Fruit fly (Drosophila melanogaster) whole organism, embryonic: ENCODE results near the gene Fum1.

Source experiments
- Adf1 ChIP-seq: fragments of 200-800 bp; sonication (Bioruptor generic); IDR thresholded peaks from 2 replicates; pipeline ENCODE4 v1.3.6; 2022; ENCODE audit warnings: missing biosample characterization, missing genetic modification characterization
- Blimp-1 ChIP-seq: fragments of 200-800 bp; sonication (Bioruptor generic); optimal IDR thresholded peaks from 3 replicates; lab custom pipeline; 2018; ENCODE audit warnings: missing biosample characterization, missing genetic modification characterization, mild to moderate bottlenecking, moderate library complexity, missing genetic modification reagents
- CG10654 ChIP-seq: fragments of 200-800 bp; sonication (Bioruptor generic); optimal IDR thresholded peaks from 2 replicates; lab custom pipeline; 2016; ENCODE audit warnings: missing biosample characterization, missing genetic modification characterization
- CG12071 ChIP-seq: fragments of 200-800 bp; sonication (Bioruptor generic); optimal IDR thresholded peaks from 3 replicates; lab custom pipeline; 2018; ENCODE audit warnings: missing biosample characterization, mild to moderate bottlenecking, missing genetic modification characterization
- CG13624 ChIP-seq: fragments of 200-800 bp; sonication (Bioruptor generic); optimal IDR thresholded peaks from 2 replicates; lab custom pipeline; 2016; ENCODE audit warnings: missing biosample characterization, missing genetic modification characterization
- CG17829 ChIP-seq: fragments of 200-800 bp; optimal IDR thresholded peaks from 2 replicates; lab custom pipeline; 2019; ENCODE audit warnings: missing biosample characterization, mild to moderate bottlenecking, missing genetic modification characterization, moderate library complexity
- CG1832 ChIP-seq: fragments of 200-800 bp; sonication (Bioruptor generic); optimal IDR thresholded peaks from 2 replicates; lab custom pipeline; 2017; ENCODE audit warnings: missing biosample characterization, mild to moderate bottlenecking, missing genetic modification characterization, inconsistent platforms
- CG30431 ChIP-seq: fragments of 200-800 bp; sonication (Bioruptor generic); optimal IDR thresholded peaks from 2 replicates; lab custom pipeline; 2017; ENCODE audit warnings: missing biosample characterization, missing genetic modification characterization
- CG32767 ChIP-seq: fragments of 200-800 bp; sonication (Bioruptor generic); IDR thresholded peaks from 2 replicates; pipeline ENCODE4 v1.3.6; 2022; ENCODE audit warnings: missing biosample characterization, missing genetic modification characterization
- CG3281 ChIP-seq: fragments of 200-800 bp; sonication (Bioruptor generic); optimal IDR thresholded peaks from 3 replicates; lab custom pipeline; 2017; ENCODE audit warnings: missing biosample characterization, mild to moderate bottlenecking, missing genetic modification characterization
- CG3995 ChIP-seq: fragments of 200-800 bp; sonication (Bioruptor generic); optimal IDR thresholded peaks from 3 replicates; lab custom pipeline; 2016; ENCODE audit warnings: missing biosample characterization, missing genetic modification characterization
- CG4360 ChIP-seq: fragments of 200-800 bp; sonication (Bioruptor generic); IDR thresholded peaks from 2 replicates; pipeline ENCODE4 v1.3.6; 2022; ENCODE audit warnings: missing biosample characterization, missing genetic modification characterization
- CG4424 ChIP-seq: fragments of 200-800 bp; sonication (Bioruptor generic); optimal IDR thresholded peaks from 3 replicates; lab custom pipeline; 2016; ENCODE audit warnings: missing biosample characterization, missing genetic modification characterization
- CG5245 ChIP-seq: fragments of 200-800 bp; sonication (Bioruptor generic); optimal IDR thresholded peaks from 3 replicates; lab custom pipeline; 2016; ENCODE audit warnings: missing biosample characterization, missing genetic modification characterization
- CG6272 ChIP-seq: fragments of 200-800 bp; sonication (Bioruptor generic); IDR thresholded peaks from 2 replicates; pipeline ENCODE4 v1.3.6; 2022; ENCODE audit warnings: missing biosample characterization, missing genetic modification characterization
- CG6689 ChIP-seq: fragments of 200-800 bp; sonication (Bioruptor generic); IDR thresholded peaks from 2 replicates; pipeline ENCODE4 v1.3.6; 2022; ENCODE audit warnings: missing biosample characterization, missing genetic modification characterization
- CG9727 ChIP-seq: fragments of 200-800 bp; sonication (Bioruptor generic); optimal IDR thresholded peaks from 3 replicates; lab custom pipeline; 2017; ENCODE audit warnings: missing biosample characterization, mild to moderate bottlenecking, missing genetic modification characterization
- CG9817 ChIP-seq: fragments of 200-800 bp; sonication (Bioruptor generic); optimal IDR thresholded peaks from 2 replicates; lab custom pipeline; 2018; ENCODE audit warnings: missing biosample characterization, mild to moderate bottlenecking, missing genetic modification characterization, moderate library complexity
- CG9876 ChIP-seq: fragments of 200-800 bp; sonication (Bioruptor generic); optimal IDR thresholded peaks from 2 replicates; lab custom pipeline; 2016; ENCODE audit warnings: missing biosample characterization, missing genetic modification characterization
- CG9932 ChIP-seq: fragments of 200-800 bp; sonication (Bioruptor generic); IDR thresholded peaks from 2 replicates; pipeline ENCODE4 v1.3.6; 2022; ENCODE audit warnings: missing biosample characterization, missing genetic modification characterization
- Chrac-16 ChIP-seq: fragments of 200-800 bp; sonication (Bioruptor generic); optimal IDR thresholded peaks from 3 replicates; lab custom pipeline; 2016; ENCODE audit warnings: missing biosample characterization, missing genetic modification characterization
- Deaf1 ChIP-seq: fragments of 200-800 bp; optimal IDR thresholded peaks from 3 replicates; lab custom pipeline; 2019; ENCODE audit warnings: missing biosample characterization, mild to moderate bottlenecking, missing genetic modification characterization, moderate library complexity
- Dll ChIP-seq: fragments of 200-800 bp; sonication (Bioruptor generic); IDR thresholded peaks from 4 replicates; pipeline ENCODE4 v1.3.6; 2022; ENCODE audit warnings: missing biosample characterization, missing genetic modification characterization; ENCODE audit not compliant: partially characterized antibody
- Elba2 ChIP-seq: fragments of 200-800 bp; sonication (Bioruptor generic); optimal IDR thresholded peaks from 3 replicates; lab custom pipeline; 2016; ENCODE audit warnings: missing biosample characterization, missing genetic modification characterization
- Hmr ChIP-seq: fragments of 200-800 bp; sonication (Bioruptor generic); optimal IDR thresholded peaks from 3 replicates; lab custom pipeline; 2017; ENCODE audit warnings: mild to moderate bottlenecking, missing biosample characterization, missing genetic modification reagents, missing genetic modification characterization
- Hr78 ChIP-seq, 2 experiments: fragments of 200-800 bp in 1 of 2; fragments of >200 bp in 1 of 2; sonication (Bioruptor generic) in 1 of 2; optimal IDR thresholded peaks; 2 replicates each; lab custom pipeline; 2017 to 2019; ENCODE audit warnings: missing biosample characterization in 2 of 2, missing genetic modification characterization in 2 of 2, mild to moderate bottlenecking in 1 of 2, moderate library complexity in 1 of 2
- MTF-1 ChIP-seq: fragments of 200-800 bp; sonication (Bioruptor generic); optimal IDR thresholded peaks from 2 replicates; lab custom pipeline; 2018; ENCODE audit warnings: missing biosample characterization, mild to moderate bottlenecking, missing genetic modification characterization, borderline replicate concordance
- NFAT ChIP-seq: fragments of 200-800 bp; sonication (Bioruptor generic); IDR thresholded peaks from 2 replicates; pipeline ENCODE4 v1.3.6; 2022; ENCODE audit warnings: missing biosample characterization, missing genetic modification characterization
- NK7.1 ChIP-seq: fragments of 200-800 bp; sonication (Bioruptor generic); optimal IDR thresholded peaks from 3 replicates; lab custom pipeline; 2016; ENCODE audit warnings: missing biosample characterization, missing genetic modification characterization
- Nf-YB ChIP-seq: fragments of 200-800 bp; sonication (Bioruptor generic); optimal IDR thresholded peaks from 3 replicates; lab custom pipeline; 2019; ENCODE audit warnings: missing biosample characterization, mild to moderate bottlenecking, missing genetic modification characterization, moderate library complexity
- Optix ChIP-seq: fragments of 200-800 bp; sonication (Bioruptor generic); IDR thresholded peaks from 3 replicates; pipeline ENCODE4 v1.3.6; 2022; ENCODE audit warnings: missing biosample characterization, missing genetic modification characterization
- cad ChIP-seq: fragments of >200 bp; optimal IDR thresholded peaks from 2 replicates; lab custom pipeline; 2017; ENCODE audit warnings: missing biosample characterization, missing genetic modification characterization
- cas ChIP-seq: fragments of 200-800 bp; sonication (Bioruptor generic); IDR thresholded peaks from 2 replicates; pipeline ENCODE4 v1.3.6; 2022; ENCODE audit warnings: missing biosample characterization, missing genetic modification characterization
- chm ChIP-seq: fragments of 200-800 bp; sonication (Bioruptor generic); IDR thresholded peaks from 2 replicates; pipeline ENCODE4 v1.3.6; 2022; ENCODE audit warnings: missing biosample characterization, missing genetic modification characterization
- eyg ChIP-seq: fragments of 200-800 bp; sonication (Bioruptor generic); optimal IDR thresholded peaks from 3 replicates; lab custom pipeline; 2016; ENCODE audit warnings: missing biosample characterization, missing genetic modification characterization
- fd64A ChIP-seq: fragments of 200-800 bp; sonication (Bioruptor generic); optimal IDR thresholded peaks from 3 replicates; lab custom pipeline; 2018; ENCODE audit warnings: missing biosample characterization, mild to moderate bottlenecking, missing genetic modification characterization
- grn ChIP-seq: fragments of 200-800 bp; sonication (Bioruptor generic); optimal IDR thresholded peaks from 3 replicates; lab custom pipeline; 2017; ENCODE audit warnings: missing biosample characterization, missing genetic modification characterization
- hth ChIP-seq: fragments of >200 bp; optimal IDR thresholded peaks from 2 replicates; lab custom pipeline; 2017; ENCODE audit warnings: inconsistent platforms
- jing ChIP-seq: fragments of 200-800 bp; sonication (Bioruptor generic); optimal IDR thresholded peaks from 2 replicates; lab custom pipeline; 2018; ENCODE audit warnings: missing biosample characterization, mild to moderate bottlenecking, missing genetic modification characterization
- kay ChIP-seq: fragments of 200-800 bp; sonication (Bioruptor generic); optimal IDR thresholded peaks from 2 replicates; lab custom pipeline; 2016; ENCODE audit warnings: missing biosample characterization, missing genetic modification characterization
- kni ChIP-seq: fragments of 200-800 bp; sonication (Bioruptor generic); optimal IDR thresholded peaks from 3 replicates; lab custom pipeline; 2017; ENCODE audit warnings: mild to moderate bottlenecking, missing biosample characterization, missing genetic modification reagents, missing genetic modification characterization
- lola ChIP-seq, 3 experiments: fragments of >200 bp in 2 of 3; fragments of 200-800 bp in 1 of 3; sonication (Bioruptor generic) in 1 of 3; optimal IDR thresholded peaks; 2 replicates each; lab custom pipeline; 2017 to 2019; ENCODE audit warnings: missing biosample characterization in 3 of 3, missing genetic modification characterization in 3 of 3, mild to moderate bottlenecking in 1 of 3, moderate library complexity in 1 of 3
- luna ChIP-seq: fragments of 200-800 bp; sonication (Bioruptor generic); optimal IDR thresholded peaks from 2 replicates; lab custom pipeline; 2016; ENCODE audit warnings: missing biosample characterization, missing genetic modification characterization
- maf-S ChIP-seq: fragments of 200-800 bp; sonication (Bioruptor generic); optimal IDR thresholded peaks from 2 replicates; lab custom pipeline; 2016; ENCODE audit warnings: missing biosample characterization, missing genetic modification characterization
- ranshi ChIP-seq: fragments of 200-800 bp; sonication (Bioruptor generic); IDR thresholded peaks from 2 replicates; pipeline ENCODE4 v1.3.6; 2022; ENCODE audit warnings: missing biosample characterization, missing genetic modification characterization
- stc ChIP-seq: fragments of 200-800 bp; sonication (Bioruptor generic); IDR thresholded peaks from 2 replicates; pipeline ENCODE4 v1.3.6; 2022; ENCODE audit warnings: missing biosample characterization, missing genetic modification characterization
- sug ChIP-seq: fragments of 200-800 bp; optimal IDR thresholded peaks from 2 replicates; lab custom pipeline; 2019; ENCODE audit warnings: missing biosample characterization, mild to moderate bottlenecking, missing genetic modification characterization, moderate library complexity
- tgo ChIP-seq: fragments of 200-800 bp; sonication (Bioruptor generic); IDR thresholded peaks from 3 replicates; pipeline ENCODE4 v1.3.6; 2022; ENCODE audit warnings: missing biosample characterization, missing genetic modification characterization
- tio ChIP-seq: fragments of 200-800 bp; sonication (Bioruptor generic); optimal IDR thresholded peaks from 2 replicates; lab custom pipeline; 2017; ENCODE audit warnings: missing biosample characterization, missing genetic modification characterization, inconsistent platforms
- trh ChIP-seq: fragments of 200-800 bp; sonication (Bioruptor generic); optimal IDR thresholded peaks from 2 replicates; lab custom pipeline; 2016; ENCODE audit warnings: missing biosample characterization, missing genetic modification characterization
- z ChIP-seq: fragments of 200-800 bp; sonication (Bioruptor generic); IDR thresholded peaks from 3 replicates; pipeline ENCODE4 v1.3.6; 2022; ENCODE audit warnings: missing biosample characterization, missing genetic modification characterization

Gene Fum1

DNA sequence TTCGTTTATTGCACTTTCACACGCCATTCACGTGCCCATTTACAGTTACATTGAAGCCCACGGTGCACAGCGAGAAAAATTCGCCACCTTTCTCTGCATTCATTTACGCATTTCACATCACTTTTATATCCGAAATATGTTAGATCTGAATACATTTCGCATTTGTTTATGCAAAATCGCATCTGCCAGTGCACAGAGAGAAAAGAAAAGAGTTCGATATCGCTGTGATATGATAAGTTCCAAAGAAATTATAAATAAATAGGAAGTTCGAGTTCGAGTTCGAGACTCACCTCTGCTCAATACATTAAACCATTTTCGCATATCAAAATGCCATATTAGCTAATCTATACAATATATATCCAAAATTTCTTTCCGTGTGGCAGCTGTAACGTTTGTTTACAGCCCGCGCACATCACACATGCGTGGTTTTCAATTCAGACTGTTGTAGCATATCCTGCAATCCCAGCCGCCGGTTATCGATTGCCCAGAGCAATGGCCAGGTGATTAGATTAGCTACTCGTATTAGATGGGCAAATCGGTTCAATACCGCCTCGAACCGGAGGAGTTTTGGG, 22.1 kb upstream of the Fum1 start (continued):
- peak; percentile 40 for TF ChIP-seq Adf1 (GFP tag; lab: Robert Waterston, UW)
- peak; percentile 76 for TF ChIP-seq CG9932 (GFP tag; lab: Robert Waterston, UW)
- peak; percentile 75 for TF ChIP-seq maf-S (GFP tag; lab: Kevin White, UChicago)
- peak; percentile 65 for TF ChIP-seq CG9876
- TF ChIP-seq Elba2 (GFP tag; lab: Kevin White, UChicago) = no peak
- TF ChIP-seq NK7.1 (GFP tag; lab: Kevin White, UChicago) = peak; percentile 70
- TF ChIP-seq stc (GFP tag; lab: Robert Waterston, UW) = peak; percentile 77
- TF ChIP-seq fd64A (GFP tag; lab: Kevin White, UChicago) = peak; percentile 18
- peak; percentile 68 for TF ChIP-seq CG5245 (GFP tag; lab: Kevin White, UChicago)
- peak; percentile 69 for TF ChIP-seq Optix (GFP tag; lab: Robert Waterston, UW)
- TF ChIP-seq z (GFP tag; lab: Robert Waterston, UW) = no peak
- peak; percentile 91 for TF ChIP-seq CG9727 (GFP tag; lab: Kevin White, UChicago)
- TF ChIP-seq CG1832 = no peak
- peak; percentile 78 for TF ChIP-seq CG9817 (tag; lab: Kevin White, UChicago)
- 0 out of 2 replicates have a peak, but pooled peaks have one; percentile 48 for TF ChIP-seq NFAT (GFP tag; lab: Robert Waterston, UW)
- TF ChIP-seq CG10654 = peak; percentile 57
- peak in 1 of 3 experiments; percentile 61 for TF ChIP-seq lola (GFP tag; optimal IDR thresholded peaks at IDR 0.05; lab: Kevin White, UChicago)
- peak; percentile 81 for TF ChIP-seq tgo (GFP tag; lab: Robert Waterston, UW)
- TF ChIP-seq Dll (GFP tag; lab: Robert Waterston, UW) = no peak
- peak; percentile 78 for TF ChIP-seq Blimp-1 (GFP tag; lab: Kevin White, UChicago)
- TF ChIP-seq Deaf1 = peak; percentile 47
- TF ChIP-seq CG3995 (GFP tag; lab: Kevin White, UChicago) = peak; percentile 51
- peak; percentile 66 for TF ChIP-seq jing
- TF ChIP-seq CG17829 = peak; percentile 85
- TF ChIP-seq CG3281 = peak; percentile 89
- peak; percentile 57 for TF ChIP-seq CG6272 (GFP tag; lab: Robert Waterston, UW)
- no peak for TF ChIP-seq hth (lab: Kevin White, UChicago)
- peak; percentile 44; the same call in 1 of the 2 replicates for TF ChIP-seq cas
- peak; percentile 67 for TF ChIP-seq sug (tag; lab: Kevin White, UChicago)
- peak; percentile 86 for TF ChIP-seq CG4424 (GFP tag; lab: Kevin White, UChicago)
- TF ChIP-seq MTF-1 (GFP tag; lab: Kevin White, UChicago) = no peak
- peak; percentile 49 for TF ChIP-seq trh (GFP tag; lab: Kevin White, UChicago)
- TF ChIP-seq grn (GFP tag; lab: Kevin White, UChicago) = peak; percentile 32
- peak; percentile 68; the same call in 1 of the 2 replicates for TF ChIP-seq CG32767 (GFP tag; lab: Robert Waterston, UW)
- peak; percentile 78 for TF ChIP-seq eyg
- peak; percentile 91 for TF ChIP-seq Hmr (GFP tag; lab: Kevin White, UChicago)
- TF ChIP-seq cad (GFP tag; lab: Kevin White, UChicago) = no peak
- TF ChIP-seq CG12071 = peak; percentile 78
- peak; percentile 83 for TF ChIP-seq CG6689
- TF ChIP-seq kni (GFP tag; lab: Kevin White, UChicago) = peak; percentile 39
- TF ChIP-seq chm (GFP tag; lab: Robert Waterston, UW) = peak; percentile 62; the same call in 1 of the 2 replicates
- TF ChIP-seq kay (GFP tag; lab: Kevin White, UChicago) = peak; percentile 56
- TF ChIP-seq CG30431 (GFP tag; lab: Kevin White, UChicago) = peak; percentile 76
- TF ChIP-seq luna (GFP tag; lab: Kevin White, UChicago) = peak; percentile 39
- TF ChIP-seq CG4360 (GFP tag; lab: Robert Waterston, UW) = no peak
- TF ChIP-seq ranshi (GFP tag; lab: Robert Waterston, UW) = peak; percentile 65
- TF ChIP-seq tio (GFP tag; lab: Kevin White, UChicago) = peak; percentile 82
- TF ChIP-seq Hr78 (GFP tag; optimal IDR thresholded peaks at IDR 0.05; lab: Kevin White, UChicago) = peak in 1 of 2 experiments; percentile 50
- peak; percentile 81 for TF ChIP-seq Chrac-16
- TF ChIP-seq Nf-YB (GFP tag; lab: Kevin White, UChicago) = peak; percentile 71
- TF ChIP-seq CG13624 (GFP tag; lab: Kevin White, UChicago) = peak; percentile 88
